Fruit fly (Drosophila melanogaster) whole organism, adult: Measurements from ENCODE around the gene Cyp4d14.

Experiments used
- CG11617 ChIP-seq: fragments of 200-800 bp; sonication (Bioruptor generic); optimal IDR thresholded peaks from 2 replicates; lab custom pipeline; 2017; ENCODE audit warnings: mild to moderate bottlenecking, missing biosample characterization, missing genetic modification reagents, missing genetic modification characterization
- CG14711 ChIP-seq: fragments of 200-800 bp; sonication (Bioruptor generic); optimal IDR thresholded peaks from 2 replicates; lab custom pipeline; 2018; ENCODE audit warnings: missing biosample characterization, mild to moderate bottlenecking, missing genetic modification characterization, moderate library complexity
- CG1620 ChIP-seq: fragments of 200-800 bp; sonication (Bioruptor generic); optimal IDR thresholded peaks from 2 replicates; lab custom pipeline; 2016; ENCODE audit warnings: missing biosample characterization, missing genetic modification characterization
- CG5204 ChIP-seq: fragments of 200-800 bp; sonication (Bioruptor generic); optimal IDR thresholded peaks from 2 replicates; lab custom pipeline; 2016; ENCODE audit warnings: missing biosample characterization, missing genetic modification characterization
- bab1 ChIP-seq: fragments of 200-800 bp; sonication (Bioruptor generic); optimal IDR thresholded peaks from 3 replicates; lab custom pipeline; 2019; ENCODE audit warnings: missing biosample characterization, mild to moderate bottlenecking, missing genetic modification characterization, moderate library complexity
- cnc ChIP-seq, 2 experiments: fragments of >200 bp; optimal IDR thresholded peaks; 2 replicates each; lab custom pipeline; 2017
- pad ChIP-seq: fragments of 200-800 bp; sonication (Bioruptor generic); optimal IDR thresholded peaks from 3 replicates; lab custom pipeline; 2017; ENCODE audit warnings: missing biosample characterization, missing genetic modification characterization, mild to moderate bottlenecking, moderate library complexity, missing genetic modification reagents
- tj ChIP-seq: fragments of 200-800 bp; sonication (Bioruptor generic); optimal IDR thresholded peaks from 3 replicates; lab custom pipeline; 2017; ENCODE audit warnings: missing biosample characterization, mild to moderate bottlenecking, missing genetic modification characterization, moderate library complexity
- toe ChIP-seq: fragments of 200-800 bp; sonication (Bioruptor generic); optimal IDR thresholded peaks from 2 replicates; lab custom pipeline; 2016; ENCODE audit warnings: missing biosample characterization, missing genetic modification characterization

DNA sequence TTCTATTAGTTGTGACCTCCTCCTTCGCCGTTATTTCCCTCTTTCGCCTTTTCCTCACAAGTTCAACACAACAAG, 36.9 kb downstream of the Cyp4d14 start, which contains the start of gene ph-p:
- TF ChIP-seq CG1620 (GFP tag; lab: Kevin White, UChicago) (no peak), pad (GFP tag; lab: Kevin White, UChicago) (no peak), bab1 (GFP tag; lab: Kevin White, UChicago) (no peak), cnc (optimal IDR thresholded peaks at IDR 0.05; lab: Kevin White, UChicago) (no peak), CG14711 (tag; lab: Kevin White, UChicago) (no peak), tj (GFP tag; lab: Kevin White, UChicago) (no peak), CG5204 (no peak), toe (GFP tag; lab: Kevin White, UChicago) (no peak), CG11617 (no peak)
